Fruit fly (Drosophila melanogaster) whole organism, wandering third instar larva: ENCODE measurements around the gene CG46387.

Source experiments
- CG32264 ChIP-seq: fragments of 200-800 bp; sonication (Bioruptor generic); optimal IDR thresholded peaks from 2 replicates; lab custom pipeline; 2016; ENCODE audit warnings: missing biosample characterization, missing genetic modification characterization
- CG9705 ChIP-seq: fragments of 200-800 bp; sonication (Bioruptor generic); optimal IDR thresholded peaks from 2 replicates; lab custom pipeline; 2018; ENCODE audit warnings: missing biosample characterization, mild to moderate bottlenecking, missing genetic modification characterization
- Dif ChIP-seq: fragments of 200-275, 200-300 bp; sonication (Bioruptor generic); optimal IDR thresholded peaks from 2 replicates; lab custom pipeline; 2018; ENCODE audit warnings: missing biosample characterization, missing genetic modification characterization; ENCODE audit not compliant: partially characterized antibody
- HLH106 ChIP-seq: fragments of 200-800 bp; optimal IDR thresholded peaks from 3 replicates; lab custom pipeline; 2019; ENCODE audit warnings: missing biosample characterization, mild to moderate bottlenecking, missing genetic modification characterization, moderate library complexity
- Hnf4 ChIP-seq: fragments of 200-800 bp; sonication (Bioruptor generic); optimal IDR thresholded peaks from 2 replicates; lab custom pipeline; 2016; ENCODE audit warnings: missing biosample characterization, mild to moderate bottlenecking, missing genetic modification characterization
- Hr78 ChIP-seq: fragments of >200 bp; optimal IDR thresholded peaks from 2 replicates; lab custom pipeline; 2017; ENCODE audit warnings: missing biosample characterization, missing genetic modification characterization
- Hr83 ChIP-seq: fragments of 200-300 bp; sonication (Bioruptor generic); optimal IDR thresholded peaks from 2 replicates; lab custom pipeline; 2016; ENCODE audit warnings: missing biosample characterization, mild to moderate bottlenecking, missing genetic modification characterization, moderate library complexity; ENCODE audit not compliant: poor library complexity, severe bottlenecking
- Jra ChIP-seq: sonication (Bioruptor generic); optimal IDR thresholded peaks from 2 replicates; lab custom pipeline; 2016; ENCODE audit warnings: missing biosample characterization, missing genetic modification characterization
- Mio ChIP-seq: sonication (Bioruptor generic); optimal IDR thresholded peaks from 2 replicates; lab custom pipeline; 2016; ENCODE audit warnings: missing biosample characterization, missing genetic modification characterization
- Myc ChIP-seq: fragments of >200 bp; optimal IDR thresholded peaks from 2 replicates; lab custom pipeline; 2017
- OdsH ChIP-seq: fragments of 200-800 bp; sonication (Bioruptor generic); optimal IDR thresholded peaks from 2 replicates; lab custom pipeline; 2016; ENCODE audit warnings: missing biosample characterization, mild to moderate bottlenecking, missing genetic modification characterization
- Rel ChIP-seq, 2 experiments: fragments of 200-800 bp; sonication (Bioruptor generic) in 1 of 2; optimal IDR thresholded peaks; 2 replicates in 1 of 2; 3 replicates in 1 of 2; lab custom pipeline; 2016 to 2019; ENCODE audit warnings: mild to moderate bottlenecking in 2 of 2, missing biosample characterization in 2 of 2, missing genetic modification characterization in 2 of 2, moderate library complexity in 1 of 2
- Sp1 ChIP-seq: fragments of 200-800 bp; sonication (Bioruptor generic); optimal IDR thresholded peaks from 3 replicates; lab custom pipeline; 2019; ENCODE audit warnings: missing biosample characterization, mild to moderate bottlenecking, missing genetic modification characterization, moderate library complexity
- Vsx2 ChIP-seq: fragments of 200-300, 225-300 bp; sonication (Bioruptor generic); optimal IDR thresholded peaks from 2 replicates; lab custom pipeline; 2018; ENCODE audit warnings: missing biosample characterization, missing genetic modification characterization; ENCODE audit not compliant: partially characterized antibody
- br ChIP-seq: fragments of 200-800 bp; sonication (Bioruptor generic); optimal IDR thresholded peaks from 2 replicates; lab custom pipeline; 2016; ENCODE audit warnings: missing biosample characterization, missing genetic modification characterization
- brk ChIP-seq: fragments of 200-800 bp; sonication (Bioruptor generic); optimal IDR thresholded peaks from 2 replicates; lab custom pipeline; 2016; ENCODE audit warnings: missing biosample characterization, mild to moderate bottlenecking, missing genetic modification characterization
- dl ChIP-seq, 2 experiments: fragments of 175-275, 200-275 bp in 1 of 2; fragments of 200-275 bp in 1 of 2; sonication (Bioruptor generic); optimal IDR thresholded peaks; lab custom pipeline; 2018; ENCODE audit warnings: mild to moderate bottlenecking in 2 of 2, missing biosample characterization in 2 of 2, missing genetic modification characterization in 2 of 2, moderate library complexity in 2 of 2; ENCODE audit not compliant: partially characterized antibody in 2 of 2, insufficient read depth in 1 of 2
- dmrt93B ChIP-seq: fragments of 200-800 bp; sonication (Bioruptor generic); optimal IDR thresholded peaks from 2 replicates; lab custom pipeline; 2018; ENCODE audit warnings: missing biosample characterization, mild to moderate bottlenecking, missing genetic modification characterization
- dsf ChIP-seq: sonication (Bioruptor generic); optimal IDR thresholded peaks from 2 replicates; lab custom pipeline; 2016; ENCODE audit warnings: missing biosample characterization, missing genetic modification characterization, borderline replicate concordance
- ey ChIP-seq: fragments of 200-800 bp; sonication (Bioruptor generic); optimal IDR thresholded peaks from 2 replicates; lab custom pipeline; 2016; ENCODE audit warnings: missing biosample characterization, missing genetic modification characterization
- foxo ChIP-seq, 2 experiments: fragments of 200-800 bp; sonication (Bioruptor generic); optimal IDR thresholded peaks; 2 replicates in 1 of 2; 3 replicates in 1 of 2; lab custom pipeline; 2016 to 2017; ENCODE audit warnings: missing biosample characterization in 2 of 2, missing genetic modification characterization in 2 of 2
- fru ChIP-seq: fragments of 200-800 bp; sonication (Bioruptor generic); optimal IDR thresholded peaks from 3 replicates; lab custom pipeline; 2016; ENCODE audit warnings: missing biosample characterization, mild to moderate bottlenecking, missing genetic modification characterization
- h ChIP-seq: fragments of 200-800 bp; sonication (Bioruptor generic); optimal IDR thresholded peaks from 3 replicates; lab custom pipeline; 2016; ENCODE audit warnings: missing biosample characterization, mild to moderate bottlenecking, missing genetic modification characterization
- jim ChIP-seq: fragments of 175-275, 200-325 bp; sonication (Bioruptor generic); optimal IDR thresholded peaks from 2 replicates; lab custom pipeline; 2016; ENCODE audit warnings: missing biosample characterization, mild to moderate bottlenecking, missing genetic modification characterization
- pan ChIP-seq: fragments of >200 bp; optimal IDR thresholded peaks from 2 replicates; lab custom pipeline; 2017
- psq ChIP-seq: fragments of 200-800 bp; sonication (Bioruptor generic); optimal IDR thresholded peaks from 3 replicates; lab custom pipeline; 2017; ENCODE audit warnings: missing biosample characterization, mild to moderate bottlenecking, missing genetic modification characterization, moderate library complexity
- rgr ChIP-seq: fragments of 200-800 bp; sonication (Bioruptor generic); optimal IDR thresholded peaks from 3 replicates; lab custom pipeline; 2016; ENCODE audit warnings: missing biosample characterization, mild to moderate bottlenecking, missing genetic modification characterization
- sage ChIP-seq: fragments of 200-800 bp; sonication (Bioruptor generic); optimal IDR thresholded peaks from 2 replicates; lab custom pipeline; 2016; ENCODE audit warnings: missing biosample characterization, mild to moderate bottlenecking, missing genetic modification characterization
- sv ChIP-seq: fragments of 200-800 bp; sonication (Bioruptor generic); optimal IDR thresholded peaks from 3 replicates; lab custom pipeline; 2016; ENCODE audit warnings: missing biosample characterization, missing genetic modification characterization
- usp ChIP-seq: fragments of >200 bp; optimal IDR thresholded peaks from 2 replicates; lab custom pipeline; 2017; ENCODE audit warnings: missing biosample characterization, missing genetic modification characterization
- woc ChIP-seq: sonication (Bioruptor generic); optimal IDR thresholded peaks from 2 replicates; lab custom pipeline; 2016; ENCODE audit warnings: missing biosample characterization, mild to moderate bottlenecking, missing genetic modification characterization

Gene CG46387

dm6 chr3L:9854583-9855519 is 43.6 kb upstream of the CG46387 start, which contains the start of gene RasGAP1 (continued):
- TF ChIP-seq foxo (GFP tag; optimal IDR thresholded peaks at IDR 0.05; lab: Kevin White, UChicago) (no peak), dsf (no peak), brk (GFP tag; lab: Kevin White, UChicago) (no peak)

dm6 chr3L:9855784-9856426 is 42.5 kb upstream of the CG46387 start:
- TF ChIP-seq h (GFP tag; lab: Kevin White, UChicago) (peak; percentile 98), CG32264 (GFP tag; lab: Kevin White, UChicago) (peak; percentile 94), Dif (GFP tag; lab: Kevin White, UChicago) (no peak), foxo (GFP tag; optimal IDR thresholded peaks at IDR 0.05; lab: Kevin White, UChicago) (peak; percentile 81 to 97), Mio (peak; percentile 56), Jra (GFP tag; lab: Kevin White, UChicago) (peak; percentile 83), OdsH (GFP tag; lab: Kevin White, UChicago) (peak; percentile 93), usp (no peak), psq (GFP tag; lab: Kevin White, UChicago) (peak; percentile 84), dmrt93B (peak; percentile 91), Sp1 (GFP tag; lab: Kevin White, UChicago) (peak; percentile 93), rgr (GFP tag; lab: Kevin White, UChicago) (peak; percentile 92), Hnf4 (GFP tag; lab: Kevin White, UChicago) (peak; percentile 89), dl (GFP tag; optimal IDR thresholded peaks at IDR 0.05; lab: Kevin White, UChicago; ENCODE audit: insufficient read depth in 1 of 2, partially characterized antibody in 2 of 2) (no peak), brk (GFP tag; lab: Kevin White, UChicago) (peak; percentile 55), HLH106 (tag; lab: Kevin White, UChicago) (peak; percentile 94), sv (GFP tag; lab: Kevin White, UChicago) (peak; percentile 96), Hr78 (GFP tag; lab: Kevin White, UChicago) (no peak), CG9705 (GFP tag; lab: Kevin White, UChicago) (peak; percentile 91), Rel (GFP tag; optimal IDR thresholded peaks at IDR 0.05; lab: Kevin White, UChicago) (peak; percentile 74), Rel (tag; optimal IDR thresholded peaks at IDR 0.05; lab: Kevin White, UChicago) (peak; percentile 64), woc (peak; percentile 91), fru (GFP tag; lab: Kevin White, UChicago) (peak; percentile 98), dsf (peak; percentile 37), br (GFP tag; lab: Kevin White, UChicago) (peak; percentile 97), sage (peak; percentile 82), ey (GFP tag; lab: Kevin White, UChicago) (peak; percentile 95), Vsx2 (GFP tag; lab: Kevin White, UChicago) (no peak), Myc (lab: Kevin White, UChicago) (no peak)

dm6 chr3L:9856430-9857218 is 41.8 kb upstream of the CG46387 start:
- TF ChIP-seq Hr83, result peak; percentile 6
- TF ChIP-seq foxo (GFP tag; optimal IDR thresholded peaks at IDR 0.05; lab: Kevin White, UChicago), result peak in 1 of 2 experiments; percentile 7
- TF ChIP-seq fru (GFP tag; lab: Kevin White, UChicago), result no peak
- TF ChIP-seq jim (GFP tag; lab: Kevin White, UChicago), result no peak
- TF ChIP-seq Myc (lab: Kevin White, UChicago), result no peak
- TF ChIP-seq usp, result no peak
- TF ChIP-seq sage, result no peak
- peak; percentile 47 for TF ChIP-seq HLH106 (tag; lab: Kevin White, UChicago)
- peak; percentile 3 for TF ChIP-seq rgr (GFP tag; lab: Kevin White, UChicago)
- peak; percentile 13 for TF ChIP-seq h (GFP tag; lab: Kevin White, UChicago)
- no peak for TF ChIP-seq Hr78 (GFP tag; lab: Kevin White, UChicago)
- TF ChIP-seq br (GFP tag; lab: Kevin White, UChicago), result no peak
- no peak for TF ChIP-seq pan
- TF ChIP-seq, all 38 proteins: peak for 5
